Comparison of ENCODE assay signal across 7 worm cellular contexts in genomic region chrIV:5805477-5805876, ce11.
A peak's percentile ranks its signal among the peaks of the same experiment; 100 is the strongest.
TF ChIP-seq lines count a peak whose summit lies in the region.

No protein-coding gene starts in this region.

TF ChIP-seq in whole organism, L1 larva, 84 proteins besides CTCF, POLR2A, EP300 and RAD21 (continues in another document):
- TF ChIP-seq ceh-90 (tag; optimal IDR thresholded peaks at IDR 0.05; lab: Kevin White, UChicago) (no peak), pag-3 (tag; optimal IDR thresholded peaks at IDR 0.05; lab: Kevin White, UChicago; ENCODE audit: borderline replicate concordance, insufficient read depth) (no peak), hlh-4 (tag; optimal IDR thresholded peaks at IDR 0.05; lab: Kevin White, UChicago) (no peak), lin-13 (GFP tag; optimal IDR thresholded peaks at IDR 0.05; lab: Kevin White, UChicago) (no peak), nhr-237 (tag; optimal IDR thresholded peaks at IDR 0.05; lab: Kevin White, UChicago) (peak; percentile 44), C16A3.4 (tag; optimal IDR thresholded peaks at IDR 0.05; lab: Kevin White, UChicago) (peak; percentile 45), mep-1 (tag; optimal IDR thresholded peaks at IDR 0.05; lab: Kevin White, UChicago) (peak; percentile 68), alr-1 (tag; optimal IDR thresholded peaks at IDR 0.05; lab: Kevin White, UChicago; ENCODE audit: borderline replicate concordance) (no peak), ceh-8 (GFP tag; optimal IDR thresholded peaks at IDR 0.05; lab: Kevin White, UChicago) (no peak), aha-1 (tag; optimal IDR thresholded peaks at IDR 0.05; lab: Kevin White, UChicago) (no peak), C34B4.2 (tag; optimal IDR thresholded peaks at IDR 0.05; lab: Kevin White, UChicago) (no peak), nhr-11 (tag; optimal IDR thresholded peaks at IDR 0.05; lab: Kevin White, UChicago) (no peak), fkh-10 (GFP tag; optimal IDR thresholded peaks at IDR 0.05; lab: Kevin White, UChicago) (peak; percentile 11)

TF ChIP-seq in whole organism, L2 larva, 48 proteins besides CTCF, POLR2A, EP300 and RAD21 (continues in another document):
- TF ChIP-seq egl-27 (tag; optimal IDR thresholded peaks at IDR 0.05; lab: Kevin White, UChicago), result peak; percentile 38
- TF ChIP-seq sma-9 (GFP tag; optimal IDR thresholded peaks at IDR 0.05; lab: Kevin White, UChicago), result no peak
- no peak for TF ChIP-seq sma-9 (tag; optimal IDR thresholded peaks at IDR 0.05; lab: Kevin White, UChicago)
- TF ChIP-seq nhr-21 (tag; optimal IDR thresholded peaks at IDR 0.05; lab: Kevin White, UChicago), result no peak
- peak; percentile 79 to 95 for TF ChIP-seq lsy-2 (tag; optimal IDR thresholded peaks at IDR 0.05; lab: Kevin White, UChicago)
- no peak for TF ChIP-seq R02D3.7 (tag; optimal IDR thresholded peaks at IDR 0.05; lab: Kevin White, UChicago)
- TF ChIP-seq nhr-129 (tag; optimal IDR thresholded peaks at IDR 0.05; lab: Kevin White, UChicago), result peak; percentile 80
- TF ChIP-seq unc-62 (GFP tag; optimal IDR thresholded peaks at IDR 0.05; lab: Kevin White, UChicago), result no peak
- TF ChIP-seq aly-2 (tag; optimal IDR thresholded peaks at IDR 0.05; lab: Kevin White, UChicago), result no peak
- no peak for TF ChIP-seq sem-4 (tag; optimal IDR thresholded peaks at IDR 0.05; lab: Kevin White, UChicago)
- no peak for TF ChIP-seq alr-1 (tag; optimal IDR thresholded peaks at IDR 0.05; lab: Kevin White, UChicago)
- TF ChIP-seq nhr-77 (tag; optimal IDR thresholded peaks at IDR 0.05; lab: Kevin White, UChicago), result no peak
- no peak for TF ChIP-seq lin-39 (tag; optimal IDR thresholded peaks at IDR 0.05; lab: Kevin White, UChicago)
- TF ChIP-seq lin-11 (tag; optimal IDR thresholded peaks at IDR 0.05; lab: Kevin White, UChicago), result peak; percentile 58

TF ChIP-seq in whole organism, L3 larva, 47 proteins besides CTCF, POLR2A, EP300 and RAD21 (continues in another document):
- peak; percentile 95 for TF ChIP-seq nfya-1 (tag; optimal IDR thresholded peaks at IDR 0.05; lab: Kevin White, UChicago; ENCODE audit: insufficient read depth)
- TF ChIP-seq jun-1 (tag; optimal IDR thresholded peaks at IDR 0.05; lab: Kevin White, UChicago), result peak; percentile 57
- no peak for TF ChIP-seq elt-1 (tag; optimal IDR thresholded peaks at IDR 0.05; lab: Kevin White, UChicago)
- TF ChIP-seq ZK546.5 (tag; optimal IDR thresholded peaks at IDR 0.05; lab: Kevin White, UChicago), result no peak
- TF ChIP-seq lin-15B (tag; optimal IDR thresholded peaks at IDR 0.05; lab: Kevin White, UChicago), result peak; percentile 18
- TF ChIP-seq hmg-11 (tag; optimal IDR thresholded peaks at IDR 0.05; lab: Kevin White, UChicago), result peak; percentile 67
- TF ChIP-seq fkh-10 (GFP tag; optimal IDR thresholded peaks at IDR 0.05; lab: Kevin White, UChicago), result peak; percentile 42
- TF ChIP-seq egl-5 (tag; optimal IDR thresholded peaks at IDR 0.05; lab: Kevin White, UChicago), result no peak
- TF ChIP-seq ceh-82 (tag; optimal IDR thresholded peaks at IDR 0.05; lab: Kevin White, UChicago), result no peak
- TF ChIP-seq lsy-12 (tag; optimal IDR thresholded peaks at IDR 0.05; lab: Kevin White, UChicago), result peak; percentile 63
- no peak for TF ChIP-seq skn-1 (tag; optimal IDR thresholded peaks at IDR 0.05; lab: Kevin White, UChicago)
- peak; percentile 30 for TF ChIP-seq pha-4 (tag; optimal IDR thresholded peaks at IDR 0.05; lab: Kevin White, UChicago)
- peak; percentile 32 for TF ChIP-seq ceh-28 (tag; optimal IDR thresholded peaks at IDR 0.05; lab: Kevin White, UChicago)
- TF ChIP-seq ceh-16 (tag; optimal IDR thresholded peaks at IDR 0.05; lab: Kevin White, UChicago), result no peak

TF ChIP-seq in whole organism, L4 larva, 104 proteins besides CTCF, POLR2A, EP300 and RAD21 (continues in another document):
- TF ChIP-seq mdl-1 (tag; optimal IDR thresholded peaks at IDR 0.05; lab: Kevin White, UChicago) (peak in 1 of 2 experiments; percentile 17), hmg-1.1 (GFP tag; IDR thresholded peaks at IDR 0.05; lab: Robert Waterston, UW) (peak; percentile 57), aha-1 (tag; lab: Kevin White, UChicago) (peak; percentile 95), F37D6.2 (tag; optimal IDR thresholded peaks at IDR 0.05; lab: Kevin White, UChicago) (peak; percentile 17), ZK546.5 (tag; optimal IDR thresholded peaks at IDR 0.05; lab: Kevin White, UChicago) (no peak), hlh-30 (tag; optimal IDR thresholded peaks at IDR 0.05; lab: Kevin White, UChicago; ENCODE audit: insufficient read depth) (peak; percentile 41), unc-62 (GFP tag; optimal IDR thresholded peaks at IDR 0.05 in 1 of 2; lab: Kevin White, UChicago) (peak in 1 of 2 experiments; percentile 84), unc-62 (tag; optimal IDR thresholded peaks at IDR 0.05; lab: Kevin White, UChicago) (no peak), lsy-2 (tag; optimal IDR thresholded peaks at IDR 0.05; lab: Kevin White, UChicago) (peak; percentile 76 to 94), zfp-3 (GFP tag; conservative IDR thresholded peaks at IDR 0.05; lab: Robert Waterston, UW) (no peak), dpl-1 (GFP tag; optimal IDR thresholded peaks at IDR 0.05; lab: Kevin White, UChicago) (peak; percentile 14), F10B5.3 (tag; optimal IDR thresholded peaks at IDR 0.05; lab: Kevin White, UChicago) (no peak), nhr-11 (tag; optimal IDR thresholded peaks at IDR 0.05; lab: Kevin White, UChicago) (peak; percentile 55), arid-1 (GFP tag; conservative IDR thresholded peaks at IDR 0.05; lab: Robert Waterston, UW) (no peak)

TF ChIP-seq in whole organism, late embryonic, 69 proteins besides CTCF, POLR2A, EP300 and RAD21:
- peak; percentile 30 for TF ChIP-seq unc-42 (tag; optimal IDR thresholded peaks at IDR 0.05; lab: Kevin White, UChicago)
- no peak for TF ChIP-seq fax-1 (tag; optimal IDR thresholded peaks at IDR 0.05; lab: Kevin White, UChicago)
- TF ChIP-seq unc-55 (GFP tag; optimal IDR thresholded peaks at IDR 0.05; lab: Kevin White, UChicago), result peak; percentile 39
- TF ChIP-seq nfya-1 (tag; optimal IDR thresholded peaks at IDR 0.05; lab: Kevin White, UChicago), result peak; percentile 85
TF ChIP-seq in whole organism, late embryonic: peak in this region for 3.

TF ChIP-seq in whole organism, mixed stage, embryonic, 35 proteins besides CTCF, POLR2A, EP300 and RAD21:
- TF ChIP-seq lsy-2 (tag; optimal IDR thresholded peaks at IDR 0.05; lab: Kevin White, UChicago) (peak; percentile 87), nhr-28 (tag; optimal IDR thresholded peaks at IDR 0.05; lab: Kevin White, UChicago) (no peak), flh-1 (GFP tag; optimal IDR thresholded peaks at IDR 0.05; lab: Kevin White, UChicago) (no peak), M03D4.4 (tag; optimal IDR thresholded peaks at IDR 0.05; lab: Kevin White, UChicago) (no peak), mab-5 (tag; optimal IDR thresholded peaks at IDR 0.05; lab: Kevin White, UChicago) (no peak), ces-1 (GFP tag; optimal IDR thresholded peaks at IDR 0.05; lab: Kevin White, UChicago) (peak; percentile 54)

TF ChIP-seq in whole organism, young adult, 124 proteins besides CTCF, POLR2A, EP300 and RAD21 (continues in another document):
- TF ChIP-seq pbrm-1 (GFP tag; IDR thresholded peaks at IDR 0.05; lab: Robert Waterston, UW), result 0 out of 2 replicates have a peak, but pooled peaks have one; percentile 41
- TF ChIP-seq K12H6.12 (tag; optimal IDR thresholded peaks at IDR 0.05; lab: Kevin White, UChicago), result peak; percentile 33
- TF ChIP-seq lin-35 (GFP tag; optimal IDR thresholded peaks at IDR 0.05; lab: Kevin White, UChicago), result peak in 1 of 3 experiments; percentile 15
- TF ChIP-seq cebp-1 (GFP tag; IDR thresholded peaks at IDR 0.05; lab: Robert Waterston, UW), result no peak
- TF ChIP-seq cebp-1 (tag; optimal IDR thresholded peaks at IDR 0.05; lab: Kevin White, UChicago), result peak; percentile 59
- no peak for TF ChIP-seq let-607 (tag; optimal IDR thresholded peaks at IDR 0.05; lab: Kevin White, UChicago)
- TF ChIP-seq egrh-3 (GFP tag; IDR thresholded peaks at IDR 0.05; lab: Robert Waterston, UW), result no peak
- TF ChIP-seq sdz-38 (tag; optimal IDR thresholded peaks at IDR 0.05; lab: Kevin White, UChicago), result no peak
- no peak for TF ChIP-seq chd-7 (tag; optimal IDR thresholded peaks at IDR 0.05; lab: Kevin White, UChicago)
- TF ChIP-seq efl-1 (GFP tag; optimal IDR thresholded peaks at IDR 0.05; lab: Kevin White, UChicago), result no peak
- TF ChIP-seq madf-10 (tag; optimal IDR thresholded peaks at IDR 0.05; lab: Kevin White, UChicago), result no peak
- no peak for TF ChIP-seq cebp-2 (GFP tag; IDR thresholded peaks at IDR 0.05; lab: Robert Waterston, UW)
- no peak for TF ChIP-seq tbx-9 (tag; optimal IDR thresholded peaks at IDR 0.05; lab: Kevin White, UChicago; ENCODE audit: borderline replicate concordance)
- no peak for TF ChIP-seq rcor-1 (GFP tag; IDR thresholded peaks at IDR 0.05; lab: Robert Waterston, UW)
- no peak for TF ChIP-seq snpc-4 (GFP tag; optimal IDR thresholded peaks at IDR 0.05; lab: Kevin White, UChicago)
- TF ChIP-seq snpc-4 (tag; optimal IDR thresholded peaks at IDR 0.05; lab: Kevin White, UChicago), result no peak
- no peak for TF ChIP-seq Y95B8A.8 (GFP tag; IDR thresholded peaks at IDR 0.05; lab: Robert Waterston, UW)
- TF ChIP-seq aptf-3 (GFP tag; IDR thresholded peaks at IDR 0.05; lab: Robert Waterston, UW), result no peak
- no peak for TF ChIP-seq lag-1 (GFP tag; IDR thresholded peaks at IDR 0.05; lab: Robert Waterston, UW)
- TF ChIP-seq pha-4 (tag; optimal IDR thresholded peaks at IDR 0.05; lab: Kevin White, UChicago), result no peak
- no peak for TF ChIP-seq C06A6.2 (GFP tag; conservative IDR thresholded peaks at IDR 0.05; lab: Robert Waterston, UW)
- TF ChIP-seq ceh-27 (GFP tag; optimal IDR thresholded peaks at IDR 0.05; lab: Kevin White, UChicago), result peak; percentile 8
- TF ChIP-seq dpl-1 (GFP tag; optimal IDR thresholded peaks at IDR 0.05; lab: Kevin White, UChicago), result no peak
- TF ChIP-seq hmg-20 (GFP tag; IDR thresholded peaks at IDR 0.05; lab: Robert Waterston, UW), result no peak
- peak; percentile 46; the same call in 1 of the 2 replicates for TF ChIP-seq hmg-1.2 (GFP tag; IDR thresholded peaks at IDR 0.05; lab: Robert Waterston, UW)
- TF ChIP-seq F10E7.11 (tag; optimal IDR thresholded peaks at IDR 0.05; lab: Kevin White, UChicago), result no peak
- no peak for TF ChIP-seq C17E4.6 (GFP tag; IDR thresholded peaks at IDR 0.05; lab: Robert Waterston, UW)
- TF ChIP-seq nhr-179 (tag; optimal IDR thresholded peaks at IDR 0.05; lab: Kevin White, UChicago), result no peak
- TF ChIP-seq ekl-4 (GFP tag; IDR thresholded peaks at IDR 0.05; lab: Robert Waterston, UW), result no peak
- TF ChIP-seq F49E8.2 (tag; optimal IDR thresholded peaks at IDR 0.05; lab: Kevin White, UChicago; ENCODE audit: insufficient read depth), result no peak
- TF ChIP-seq attf-6 (GFP tag; IDR thresholded peaks at IDR 0.05; lab: Robert Waterston, UW), result no peak
- 0 out of 2 replicates have a peak, but pooled peaks have one; percentile 53 for TF ChIP-seq nfyb-1 (GFP tag; IDR thresholded peaks at IDR 0.05; lab: Robert Waterston, UW)
- no peak for TF ChIP-seq B0336.3 (GFP tag; IDR thresholded peaks at IDR 0.05; lab: Robert Waterston, UW)
- no peak for TF ChIP-seq nhr-90 (tag; optimal IDR thresholded peaks at IDR 0.05; lab: Kevin White, UChicago)
- TF ChIP-seq B0035.1 (tag; optimal IDR thresholded peaks at IDR 0.05; lab: Kevin White, UChicago), result no peak
